Worm (Caenorhabditis elegans) whole organism, L4/young adult: ENCODE data around the gene srw-55.
"Not testable (repeated sequence)": the region's sequence is repeated elsewhere in the genome, so short reads cannot be mapped to it uniquely, and the experiment has no call there.

Experiments
- W03F9.2 ChIP-seq: fragments of 150-350 bp; optimal IDR thresholded peaks from 2 replicates; lab custom pipeline; 2014; ENCODE audit warnings: missing biosample characterization, missing genetic modification characterization
- dao-5 ChIP-seq: sonication (generic microtip); optimal IDR thresholded peaks from 2 replicates; lab custom pipeline; 2016; ENCODE audit warnings: missing genotype, missing genetic modification characterization, moderate library complexity, missing compliant biosample characterization
- him-1 ChIP-seq: sonication (generic microtip); optimal IDR thresholded peaks from 2 replicates; lab custom pipeline; 2016; ENCODE audit warnings: missing genotype, missing genetic modification reagents, missing genetic modification characterization, missing compliant biosample characterization

The srw-55 gene

DNA sequence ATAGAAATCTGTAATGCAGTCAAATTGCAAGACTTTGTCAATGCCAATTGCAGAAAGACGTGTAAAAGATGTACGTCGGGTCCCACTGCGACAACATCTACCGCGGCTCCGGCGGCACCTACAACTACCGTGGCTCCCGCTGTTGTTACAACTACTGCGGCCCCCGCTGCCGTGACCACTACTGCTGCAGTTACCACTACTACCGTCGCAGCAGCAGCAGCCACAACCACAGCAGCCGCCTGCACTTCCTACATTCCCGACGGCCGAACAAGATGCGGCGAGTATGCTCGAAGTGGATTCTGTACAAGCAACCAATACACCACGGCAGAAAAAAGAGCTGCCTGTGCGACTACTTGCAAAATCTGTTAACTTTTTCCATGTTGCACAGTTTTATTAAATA is 25.4 kb downstream of the srw-55 start:
- TF ChIP-seq him-1 (tag; lab: Kevin White, UChicago) = no peak
- no peak for TF ChIP-seq dao-5 (tag; lab: Kevin White, UChicago)
- TF ChIP-seq W03F9.2 (tag; lab: Kevin White, UChicago) = no peak

ce11 chrV:15913714-15914113 is 26.4 kb downstream of the srw-55 start, which contains the start of gene F35E8.7:
F35E8.7 (plus strand) TSS chrV:15914014.
- TF ChIP-seq W03F9.2 (tag; lab: Kevin White, UChicago) (no peak), dao-5 (tag; lab: Kevin White, UChicago) (no peak), him-1 (tag; lab: Kevin White, UChicago) (no peak)

- TF ChIP-seq dao-5 (tag; lab: Kevin White, UChicago) = no peak
- TF ChIP-seq W03F9.2 (tag; lab: Kevin White, UChicago) = no peak
Measured at ce11 chrV:15912677-15913076, 27.5 kb downstream of the srw-55 start.

- TF ChIP-seq him-1 (tag; lab: Kevin White, UChicago) (no peak), W03F9.2 (tag; lab: Kevin White, UChicago) (no peak), dao-5 (tag; lab: Kevin White, UChicago) (no peak)
Measured at ce11 chrV:15911848-15912247, 28.3 kb downstream of the srw-55 start, which contains the start of gene F35E8.6. F35E8.6 (plus strand) TSS chrV:15912148.

DNA sequence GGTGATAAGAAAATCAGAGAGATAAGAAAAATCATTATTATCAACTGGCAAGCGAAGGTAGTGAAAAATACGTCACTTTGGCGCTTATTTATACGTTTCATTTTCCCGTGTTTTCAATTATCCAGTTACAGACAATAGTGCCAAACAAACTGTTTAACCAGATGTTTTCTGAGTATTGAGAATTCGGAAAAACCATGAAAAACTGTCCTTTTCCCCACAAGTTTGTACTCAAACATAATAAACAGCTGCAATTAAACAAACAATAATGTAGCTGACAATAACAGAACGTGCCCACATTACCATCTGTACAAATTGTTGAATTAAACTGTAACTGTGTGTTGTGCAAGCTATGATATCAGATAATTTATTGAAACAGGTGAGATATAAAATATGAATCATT is 34.6 kb downstream of the srw-55 start, which contains the start of the genes F35E8.1 and F35E8.2:
Gene F35E8.1, minus strand, starts transcription at position 101 of the 400 bp plus-strand sequence.
Gene F35E8.2, plus strand, starts transcription at position 132 of the 400 bp plus-strand sequence.
- TF ChIP-seq him-1, W03F9.2, dao-5 (tag; lab: Kevin White, UChicago): not testable (repeated sequence)

DNA sequence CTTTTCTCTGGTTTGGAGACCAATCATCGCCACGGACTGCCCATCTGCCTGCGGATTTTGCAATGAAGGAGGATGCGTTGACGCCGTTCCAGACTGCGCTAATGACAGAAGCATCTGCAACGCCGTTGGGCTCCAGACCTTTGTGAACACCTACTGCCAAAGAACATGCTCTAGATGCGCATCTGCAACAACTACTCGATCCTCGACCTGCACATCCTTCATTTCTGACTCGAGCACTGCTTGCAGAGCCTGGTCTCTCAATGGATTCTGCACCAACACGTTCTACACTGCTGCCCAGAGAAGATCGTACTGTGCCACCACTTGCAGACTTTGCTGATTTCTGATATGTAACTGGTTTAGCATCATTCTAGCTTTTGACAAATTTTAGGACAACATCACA is 39.6 kb downstream of the srw-55 start:
- no peak for TF ChIP-seq W03F9.2 (tag; lab: Kevin White, UChicago)
- no peak for TF ChIP-seq him-1 (tag; lab: Kevin White, UChicago)
- no peak for TF ChIP-seq dao-5 (tag; lab: Kevin White, UChicago)

DNA sequence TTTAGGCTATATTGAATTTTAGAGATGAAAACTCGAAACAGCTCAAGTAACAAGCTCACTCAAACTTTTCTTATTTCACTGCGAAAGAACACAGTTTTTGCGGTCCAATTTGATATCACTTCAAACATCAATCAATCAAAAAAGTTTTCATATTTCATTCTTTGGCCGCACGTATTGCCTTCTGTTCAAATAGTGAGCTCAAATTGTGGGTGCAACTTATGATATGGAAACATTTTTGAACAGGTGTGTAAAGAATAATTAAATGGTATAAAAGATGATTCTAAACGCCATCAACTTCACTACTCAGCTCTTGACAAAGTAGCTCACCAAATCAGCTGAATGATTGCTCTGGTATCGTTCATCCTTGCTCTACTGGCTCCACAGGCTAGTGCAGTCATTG is 40.5 kb downstream of the srw-55 start, which contains the start of gene T06C12.14:
Gene T06C12.14, plus strand, starts transcription at position 301 of the 400 bp plus-strand sequence.
- TF ChIP-seq W03F9.2 (tag; lab: Kevin White, UChicago) (no peak), dao-5 (tag; lab: Kevin White, UChicago) (no peak), him-1 (tag; lab: Kevin White, UChicago) (no peak)

- no peak for TF ChIP-seq dao-5 (tag; lab: Kevin White, UChicago)
- TF ChIP-seq W03F9.2 (tag; lab: Kevin White, UChicago) = no peak
- no peak for TF ChIP-seq him-1 (tag; lab: Kevin White, UChicago)
Measured at ce11 chrV:15897696-15898095, 42.5 kb downstream of the srw-55 start, which contains the start of gene str-60. str-60 (plus strand) TSS chrV:15897996.

- TF ChIP-seq him-1 (tag; lab: Kevin White, UChicago) (no peak), W03F9.2 (tag; lab: Kevin White, UChicago) (no peak)
Measured at ce11 chrV:15896671-15897070, 43.5 kb downstream of the srw-55 start, which contains the start of gene nhr-213. nhr-213 (minus strand) TSS chrV:15896771.

- no peak for TF ChIP-seq dao-5 (tag; lab: Kevin White, UChicago)
- no peak for TF ChIP-seq W03F9.2 (tag; lab: Kevin White, UChicago)
- no peak for TF ChIP-seq him-1 (tag; lab: Kevin White, UChicago)
Measured at ce11 chrV:15892696-15893095, 47.5 kb downstream of the srw-55 start, which contains the start of gene T06C12.11. T06C12.11 (plus strand) TSS chrV:15892996.

DNA sequence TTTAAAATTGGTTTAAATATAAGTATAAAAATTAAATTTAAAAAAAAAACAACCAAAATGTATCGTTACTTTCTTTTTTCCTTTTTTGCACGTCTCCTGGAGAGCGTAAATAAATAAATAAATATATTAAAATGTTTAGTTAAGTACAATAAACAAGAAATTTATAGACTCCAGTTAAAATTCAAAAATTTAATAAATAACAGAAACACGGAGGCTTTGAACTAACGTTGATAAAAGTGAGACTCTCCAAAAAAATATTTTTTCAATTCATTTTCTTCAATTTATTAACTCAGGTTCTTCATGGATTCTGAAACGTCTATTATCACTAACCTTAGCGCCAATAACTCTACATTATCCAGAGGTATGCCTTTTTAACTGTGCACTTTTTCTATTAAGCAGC is 48.4 kb downstream of the srw-55 start, which contains the start of gene T06C12.12:
Gene T06C12.12, plus strand, starts transcription at position 301 of the 400 bp plus-strand sequence.
- TF ChIP-seq him-1 (tag; lab: Kevin White, UChicago) (no peak), W03F9.2 (tag; lab: Kevin White, UChicago) (no peak), dao-5 (tag; lab: Kevin White, UChicago) (no peak)

- no peak for TF ChIP-seq W03F9.2 (tag; lab: Kevin White, UChicago)
- no peak for TF ChIP-seq dao-5 (tag; lab: Kevin White, UChicago)
- no peak for TF ChIP-seq him-1 (tag; lab: Kevin White, UChicago)
Measured at ce11 chrV:15891279-15891678, 48.9 kb downstream of the srw-55 start.

DNA sequence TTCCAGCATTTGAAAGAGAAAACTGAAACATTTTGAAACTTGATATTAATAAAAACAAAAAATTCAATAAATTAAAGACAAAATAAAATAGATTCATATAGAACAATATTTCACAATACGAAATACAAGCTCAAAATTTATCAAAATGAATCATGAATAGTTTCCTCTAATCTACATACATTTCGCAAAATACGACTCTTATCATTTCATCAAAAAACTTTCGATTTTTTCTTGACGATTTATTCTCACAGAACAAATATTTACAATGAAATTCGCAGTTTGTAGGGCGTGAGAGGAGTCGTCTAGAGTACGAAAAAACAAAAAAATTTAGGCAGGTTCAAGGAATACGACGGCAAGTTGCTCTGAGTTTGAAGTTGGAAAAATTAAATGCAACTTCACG is 50.0 kb downstream of the srw-55 start:
- TF ChIP-seq him-1 (tag; lab: Kevin White, UChicago) (no peak), W03F9.2 (tag; lab: Kevin White, UChicago) (no peak), dao-5 (tag; lab: Kevin White, UChicago) (no peak)
